Worm (Caenorhabditis elegans) whole organism, mixed stage, embryonic: ENCODE measurements around the gene dct-7.

Experiments
- blmp-1 ChIP-seq: fragments of 150-350 bp; optimal IDR thresholded peaks from 2 replicates; lab custom pipeline; 2014; ENCODE audit warnings: missing biosample characterization, missing genetic modification characterization
- elt-1 ChIP-seq: sonication (generic microtip); optimal IDR thresholded peaks from 2 replicates; lab custom pipeline; 2017; ENCODE audit warnings: missing genetic modification characterization, mild to moderate bottlenecking, missing compliant biosample characterization, antibody characterized with exemption, moderate library complexity, borderline replicate concordance; ENCODE audit not compliant: insufficient read depth
- lsy-2 ChIP-seq: fragments of 150-350 bp; optimal IDR thresholded peaks from 2 replicates; lab custom pipeline; 2014; ENCODE audit warnings: missing biosample characterization, missing genetic modification characterization
- nhr-28 ChIP-seq: fragments of 150-350 bp; optimal IDR thresholded peaks from 2 replicates; lab custom pipeline; 2014; ENCODE audit warnings: missing biosample characterization, missing genetic modification characterization
- unc-120 ChIP-seq: sonication (generic microtip); optimal IDR thresholded peaks from 2 replicates; lab custom pipeline; 2017; ENCODE audit warnings: missing genetic modification characterization, missing compliant biosample characterization; ENCODE audit not compliant: poor library complexity, severe bottlenecking
- unc-62 ChIP-seq: fragments of 150-350 bp; optimal IDR thresholded peaks from 2 replicates; lab custom pipeline; 2014; ENCODE audit warnings: missing biosample characterization, missing genetic modification reagents, missing genetic modification characterization

- no peak for TF ChIP-seq elt-1 (tag; lab: Kevin White, UChicago)
- no peak for TF ChIP-seq unc-120 (tag; lab: Kevin White, UChicago)
- TF ChIP-seq unc-62 (GFP tag; lab: Kevin White, UChicago) = no peak
- no peak for TF ChIP-seq lsy-2 (tag; lab: Kevin White, UChicago)
- TF ChIP-seq nhr-28 (tag; lab: Kevin White, UChicago) = no peak
- TF ChIP-seq blmp-1 (tag; lab: Kevin White, UChicago) = no peak
These were observed 23.1 kb downstream of the dct-7 start, which contains the start of gene F36A4.4 for ce11 chrIV:4267320-4267719.
